Fruit fly (Drosophila melanogaster) whole organism, embryonic: Measurements from ENCODE around the gene Sbp2.

ENCODE experiments used
- Ada2b ChIP-seq: fragments of 200-800 bp; sonication (Bioruptor generic); IDR thresholded peaks from 2 replicates; pipeline ENCODE4 v1.3.6; 2022; ENCODE audit warnings: missing biosample characterization, missing genetic modification characterization
- Atf6 ChIP-seq: fragments of 200-800 bp; sonication (Bioruptor generic); IDR thresholded peaks from 2 replicates; pipeline ENCODE4 v1.3.6; 2022; ENCODE audit warnings: missing biosample characterization, missing genetic modification characterization
- CG11456 ChIP-seq: fragments of 200-800 bp; sonication (Bioruptor generic); IDR thresholded peaks from 3 replicates; pipeline ENCODE4 v1.3.6; 2022; ENCODE audit warnings: missing biosample characterization, missing genetic modification characterization
- CG11560 ChIP-seq: fragments of 200-800 bp; sonication (Bioruptor generic); IDR thresholded peaks from 3 replicates; pipeline ENCODE4 v1.3.6; 2022; ENCODE audit warnings: missing biosample characterization, missing genetic modification characterization
- CG13775 ChIP-seq: fragments of 200-800 bp; sonication (Bioruptor generic); optimal IDR thresholded peaks from 3 replicates; lab custom pipeline; 2017; ENCODE audit warnings: missing biosample characterization, mild to moderate bottlenecking, missing genetic modification characterization
- CG13894 ChIP-seq: fragments of 200-800 bp; sonication (Bioruptor generic); optimal IDR thresholded peaks from 3 replicates; lab custom pipeline; 2018; ENCODE audit warnings: missing biosample characterization, mild to moderate bottlenecking, missing genetic modification characterization, moderate library complexity
- CG14710 ChIP-seq: fragments of 200-800 bp; sonication (Bioruptor generic); optimal IDR thresholded peaks from 3 replicates; lab custom pipeline; 2019; ENCODE audit warnings: missing biosample characterization, mild to moderate bottlenecking, missing genetic modification characterization, moderate library complexity
- CG15479 ChIP-seq: fragments of 200-800 bp; sonication (Bioruptor generic); optimal IDR thresholded peaks from 3 replicates; lab custom pipeline; 2019; ENCODE audit warnings: missing biosample characterization, mild to moderate bottlenecking, missing genetic modification characterization, moderate library complexity
- CG1603 ChIP-seq: fragments of 200-800 bp; sonication (Bioruptor generic); optimal IDR thresholded peaks from 2 replicates; lab custom pipeline; 2019; ENCODE audit warnings: missing biosample characterization, mild to moderate bottlenecking, missing genetic modification characterization, moderate library complexity
- CG1792 ChIP-seq: fragments of 200-800 bp; sonication (Bioruptor generic); optimal IDR thresholded peaks from 2 replicates; lab custom pipeline; 2016; ENCODE audit warnings: missing biosample characterization, missing genetic modification characterization
- CG18619 ChIP-seq: fragments of 200-800 bp; sonication (Bioruptor generic); optimal IDR thresholded peaks from 3 replicates; lab custom pipeline; 2017; ENCODE audit warnings: missing biosample characterization, mild to moderate bottlenecking, missing genetic modification characterization
- CG32772 ChIP-seq: fragments of 200-800 bp; sonication (Bioruptor generic); IDR thresholded peaks from 2 replicates; pipeline ENCODE4 v1.3.6; 2022; ENCODE audit warnings: missing biosample characterization, missing genetic modification characterization
- CG3407 ChIP-seq: fragments of 200-800 bp; sonication (Bioruptor generic); optimal IDR thresholded peaks from 2 replicates; lab custom pipeline; 2018; ENCODE audit warnings: missing biosample characterization, mild to moderate bottlenecking, missing genetic modification characterization
- CG34376 ChIP-seq: fragments of 200-800 bp; sonication (Bioruptor generic); optimal IDR thresholded peaks from 2 replicates; lab custom pipeline; 2018; ENCODE audit warnings: missing biosample characterization, mild to moderate bottlenecking, missing genetic modification characterization
- CG4730 ChIP-seq: fragments of 200-800 bp; sonication (Bioruptor generic); IDR thresholded peaks from 2 replicates; pipeline ENCODE4 v1.3.6; 2022; ENCODE audit warnings: missing biosample characterization, missing genetic modification characterization
- CG6175 ChIP-seq: fragments of 200-800 bp; sonication (Bioruptor generic); IDR thresholded peaks from 3 replicates; pipeline ENCODE4 v1.3.6; 2022; ENCODE audit warnings: missing biosample characterization, missing genetic modification characterization
- CG6654 ChIP-seq: fragments of 200-800 bp; sonication (Bioruptor generic); optimal IDR thresholded peaks from 2 replicates; lab custom pipeline; 2017; ENCODE audit warnings: missing biosample characterization, mild to moderate bottlenecking, missing genetic modification characterization
- CG6813 ChIP-seq: fragments of 200-800 bp; sonication (Bioruptor generic); optimal IDR thresholded peaks from 2 replicates; lab custom pipeline; 2017; ENCODE audit warnings: missing biosample characterization, missing genetic modification characterization, mild to moderate bottlenecking, moderate library complexity, missing genetic modification reagents
- CG7839 ChIP-seq: fragments of 200-800 bp; sonication (Bioruptor generic); optimal IDR thresholded peaks from 3 replicates; lab custom pipeline; 2018; ENCODE audit warnings: missing biosample characterization, mild to moderate bottlenecking, missing genetic modification characterization, moderate library complexity
- CG9727 ChIP-seq: fragments of 200-800 bp; sonication (Bioruptor generic); optimal IDR thresholded peaks from 3 replicates; lab custom pipeline; 2017; ENCODE audit warnings: missing biosample characterization, mild to moderate bottlenecking, missing genetic modification characterization
- Deaf1 ChIP-seq: fragments of 200-800 bp; optimal IDR thresholded peaks from 3 replicates; lab custom pipeline; 2019; ENCODE audit warnings: missing biosample characterization, mild to moderate bottlenecking, missing genetic modification characterization, moderate library complexity
- Eip74EF ChIP-seq, 2 experiments: fragments of 200-800 bp in 1 of 2; fragments of >200 bp in 1 of 2; sonication (Bioruptor generic) in 1 of 2; optimal IDR thresholded peaks; 2 replicates each; lab custom pipeline; 2017 to 2019; ENCODE audit warnings: missing biosample characterization in 2 of 2, missing genetic modification characterization in 2 of 2, mild to moderate bottlenecking in 1 of 2, moderate library complexity in 1 of 2
- Gsc ChIP-seq: fragments of 200-800 bp; sonication (Bioruptor generic); IDR thresholded peaks from 2 replicates; pipeline ENCODE4 v1.3.6; 2022; ENCODE audit warnings: missing biosample characterization, missing genetic modification characterization
- Max ChIP-seq: fragments of 200-800 bp; sonication (Bioruptor generic); optimal IDR thresholded peaks from 2 replicates; lab custom pipeline; 2016; ENCODE audit warnings: missing biosample characterization, mild to moderate bottlenecking, missing genetic modification characterization
- Med ChIP-seq: fragments of 200-800 bp; sonication (Bioruptor generic); peaks from one replicate; lab custom pipeline; 2016; ENCODE audit warnings: missing biosample characterization, missing genetic modification characterization, mild to moderate bottlenecking, inconsistent platforms, moderate library complexity
- Nf-YA ChIP-seq: fragments of 200-800 bp; sonication (Bioruptor generic); IDR thresholded peaks from 2 replicates; pipeline ENCODE4 v1.3.6; 2022; ENCODE audit warnings: missing biosample characterization, missing genetic modification characterization
- Pdp1 ChIP-seq, 2 experiments: fragments of 200-800 bp; sonication (Bioruptor generic); optimal IDR thresholded peaks; 3 replicates each; lab custom pipeline; 2016; ENCODE audit warnings: missing biosample characterization in 2 of 2, missing genetic modification characterization in 2 of 2, mild to moderate bottlenecking in 1 of 2, moderate library complexity in 1 of 2
- Rfx ChIP-seq: fragments of 200-800 bp; sonication (Bioruptor generic); IDR thresholded peaks from 2 replicates; pipeline ENCODE4 v1.3.6; 2022; ENCODE audit warnings: missing biosample characterization, missing genetic modification characterization
- Vsx1 ChIP-seq: fragments of 200-800 bp; sonication (Bioruptor generic); optimal IDR thresholded peaks from 2 replicates; lab custom pipeline; 2017; ENCODE audit warnings: missing biosample characterization, mild to moderate bottlenecking, missing genetic modification characterization, missing genetic modification reagents
- br ChIP-seq: fragments of >200 bp; optimal IDR thresholded peaks from 2 replicates; lab custom pipeline; 2017
- cad ChIP-seq: fragments of >200 bp; optimal IDR thresholded peaks from 2 replicates; lab custom pipeline; 2017; ENCODE audit warnings: missing biosample characterization, missing genetic modification characterization
- dan ChIP-seq: fragments of 200-800 bp; sonication (Bioruptor generic); IDR thresholded peaks from 2 replicates; pipeline ENCODE4 v1.3.6; 2022; ENCODE audit warnings: missing biosample characterization, missing genetic modification characterization
- danr ChIP-seq: fragments of 200-800 bp; sonication (Bioruptor generic); IDR thresholded peaks from 2 replicates; pipeline ENCODE4 v1.3.6; 2022; ENCODE audit warnings: missing biosample characterization, missing genetic modification characterization
- dysf ChIP-seq: fragments of 200-800 bp; sonication (Bioruptor generic); IDR thresholded peaks from 3 replicates; pipeline ENCODE4 v1.3.6; 2022; ENCODE audit warnings: missing biosample characterization, missing genetic modification characterization
- exex ChIP-seq: fragments of 200-800 bp; sonication (Bioruptor generic); optimal IDR thresholded peaks from 4 replicates; lab custom pipeline; 2018; ENCODE audit warnings: missing biosample characterization, mild to moderate bottlenecking, missing genetic modification characterization, moderate library complexity
- grn ChIP-seq: fragments of 200-800 bp; sonication (Bioruptor generic); optimal IDR thresholded peaks from 3 replicates; lab custom pipeline; 2017; ENCODE audit warnings: missing biosample characterization, missing genetic modification characterization
- hbn ChIP-seq: fragments of 200-800 bp; sonication (Bioruptor generic); IDR thresholded peaks from 2 replicates; pipeline ENCODE4 v1.3.6; 2022; ENCODE audit warnings: missing biosample characterization, missing genetic modification characterization; ENCODE audit not compliant: partially characterized antibody
- hkb ChIP-seq, 2 experiments: fragments of 200-800 bp in 1 of 2; fragments of >200 bp in 1 of 2; sonication (Bioruptor generic) in 1 of 2; IDR thresholded peaks in 1 of 2; optimal IDR thresholded peaks in 1 of 2; 2 replicates each; pipeline versions ENCODE4 v1.3.6 to Lab custom; 2017 to 2022; ENCODE audit warnings: missing biosample characterization in 1 of 2, missing genetic modification characterization in 1 of 2
- kay ChIP-seq: fragments of 200-800 bp; sonication (Bioruptor generic); optimal IDR thresholded peaks from 2 replicates; lab custom pipeline; 2016; ENCODE audit warnings: missing biosample characterization, missing genetic modification characterization
- klu ChIP-seq: fragments of 200-800 bp; sonication (Bioruptor generic); IDR thresholded peaks from 2 replicates; pipeline ENCODE4 v1.3.6; 2022; ENCODE audit warnings: missing biosample characterization, missing genetic modification characterization
- lab ChIP-seq: fragments of 200-800 bp; sonication (Bioruptor generic); optimal IDR thresholded peaks from 3 replicates; lab custom pipeline; 2017; ENCODE audit warnings: missing biosample characterization, missing genetic modification characterization, mild to moderate bottlenecking, moderate library complexity, missing genetic modification reagents
- nau ChIP-seq: fragments of 200-800 bp; sonication (Bioruptor generic); optimal IDR thresholded peaks from 3 replicates; lab custom pipeline; 2017; ENCODE audit warnings: missing biosample characterization, mild to moderate bottlenecking, missing genetic modification characterization, missing genetic modification reagents
- nmo ChIP-seq: fragments of 200-800 bp; sonication (Bioruptor generic); optimal IDR thresholded peaks from 2 replicates; lab custom pipeline; 2018; ENCODE audit warnings: missing biosample characterization, mild to moderate bottlenecking, missing genetic modification characterization, moderate library complexity
- sd ChIP-seq: fragments of 200-800 bp; sonication (Bioruptor generic); optimal IDR thresholded peaks from 3 replicates; lab custom pipeline; 2018; ENCODE audit warnings: missing biosample characterization, mild to moderate bottlenecking, missing genetic modification characterization, moderate library complexity
- sug ChIP-seq: fragments of 200-800 bp; optimal IDR thresholded peaks from 2 replicates; lab custom pipeline; 2019; ENCODE audit warnings: missing biosample characterization, mild to moderate bottlenecking, missing genetic modification characterization, moderate library complexity
- tna ChIP-seq: fragments of 200-800 bp; sonication (Bioruptor generic); IDR thresholded peaks from 2 replicates; pipeline ENCODE4 v1.3.6; 2022; ENCODE audit warnings: missing biosample characterization, missing genetic modification characterization; ENCODE audit not compliant: partially characterized antibody
- vnd ChIP-seq: fragments of 200-800 bp; sonication (Bioruptor generic); IDR thresholded peaks from 3 replicates; pipeline ENCODE4 v1.3.6; 2022; ENCODE audit warnings: missing biosample characterization, missing genetic modification characterization; ENCODE audit not compliant: partially characterized antibody
- wdn ChIP-seq: fragments of 200-800 bp; sonication (Bioruptor generic); IDR thresholded peaks from 2 replicates; pipeline ENCODE4 v1.3.6; 2022; ENCODE audit warnings: missing biosample characterization, missing genetic modification characterization
- wek ChIP-seq: fragments of 200-800 bp; sonication (Bioruptor generic); optimal IDR thresholded peaks from 3 replicates; lab custom pipeline; 2018; ENCODE audit warnings: missing biosample characterization, mild to moderate bottlenecking, missing genetic modification characterization, moderate library complexity
- yki ChIP-seq: fragments of >200 bp; optimal IDR thresholded peaks from 3 replicates; lab custom pipeline; 2018
- z ChIP-seq: fragments of 200-800 bp; sonication (Bioruptor generic); IDR thresholded peaks from 3 replicates; pipeline ENCODE4 v1.3.6; 2022; ENCODE audit warnings: missing biosample characterization, missing genetic modification characterization

The Sbp2 gene

DNA sequence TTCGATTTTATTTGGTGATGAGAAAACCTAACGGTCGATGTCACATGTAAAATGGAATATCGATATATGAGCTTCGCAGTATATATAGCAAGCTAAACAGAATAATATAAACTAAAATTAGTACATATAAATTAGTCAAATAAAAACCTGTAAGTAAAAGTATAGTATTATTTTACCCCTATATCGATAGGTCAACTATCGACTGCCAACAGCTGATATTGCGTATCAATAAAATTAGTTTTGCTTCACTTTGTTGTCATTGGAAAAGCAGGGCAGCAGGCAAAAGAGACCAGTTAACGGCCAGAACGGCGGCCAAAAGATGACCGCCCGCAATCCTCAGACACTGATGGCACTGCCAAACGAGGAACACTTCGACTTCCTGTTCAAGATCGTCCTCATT is 7.0 kb upstream of the Sbp2 start, which contains the start of gene Rab19 (continued):
- TF ChIP-seq kay (GFP tag; lab: Kevin White, UChicago) (no peak), CG3407 (no peak), CG1792 (GFP tag; lab: Kevin White, UChicago) (no peak), Ada2b (GFP tag; lab: Robert Waterston, UW) (no peak), Eip74EF (GFP tag; optimal IDR thresholded peaks at IDR 0.05; lab: Kevin White, UChicago) (no peak), klu (GFP tag; lab: Robert Waterston, UW) (no peak), dysf (GFP tag; lab: Robert Waterston, UW) (no peak), nmo (GFP tag; lab: Kevin White, UChicago) (peak; percentile 19), CG13894 (tag; lab: Kevin White, UChicago) (no peak), yki (lab: Kevin White, UChicago) (no peak), vnd (GFP tag; lab: Robert Waterston, UW) (peak; percentile 85), CG6654 (GFP tag; lab: Kevin White, UChicago) (no peak), CG9727 (GFP tag; lab: Kevin White, UChicago) (no peak), CG6175 (GFP tag; lab: Robert Waterston, UW) (no peak), danr (GFP tag; lab: Robert Waterston, UW) (no peak), CG11456 (GFP tag; lab: Robert Waterston, UW) (no peak), sd (tag; lab: Kevin White, UChicago) (no peak), Rfx (GFP tag; lab: Robert Waterston, UW) (no peak), CG7839 (no peak), br (lab: Kevin White, UChicago) (no peak), CG32772 (no peak), tna (GFP tag; lab: Robert Waterston, UW) (peak; percentile 89), CG18619 (GFP tag; lab: Kevin White, UChicago) (no peak), Deaf1 (tag; lab: Kevin White, UChicago) (no peak), CG1603 (tag; lab: Kevin White, UChicago) (no peak), Gsc (GFP tag; lab: Robert Waterston, UW) (no peak), CG4730 (GFP tag; lab: Robert Waterston, UW) (no peak), cad (GFP tag; lab: Kevin White, UChicago) (no peak), Max (GFP tag; lab: Kevin White, UChicago) (no peak), z (GFP tag; lab: Robert Waterston, UW) (no peak), CG13775 (GFP tag; lab: Kevin White, UChicago) (no peak), Vsx1 (GFP tag; lab: Kevin White, UChicago) (peak; percentile 12)

DNA sequence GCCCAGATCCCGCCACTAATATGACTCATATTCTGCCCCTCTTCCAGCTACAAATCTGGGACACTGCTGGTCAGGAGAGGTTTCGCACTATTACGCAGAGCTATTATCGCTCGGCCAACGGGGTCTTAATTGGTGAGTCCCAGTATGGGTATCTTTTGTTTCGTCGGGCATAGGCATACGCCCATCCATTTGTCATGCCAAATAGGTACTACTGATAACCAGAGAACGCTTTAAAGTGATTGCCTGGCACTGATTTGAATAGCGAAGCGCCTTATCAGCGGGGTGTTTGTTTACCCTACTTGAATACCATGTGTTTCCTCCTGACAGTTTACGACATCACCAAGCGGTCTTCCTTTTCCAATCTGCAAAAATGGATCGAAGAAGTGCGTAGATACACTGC is 6.5 kb upstream of the Sbp2 start:
- TF ChIP-seq Pdp1 (GFP tag; optimal IDR thresholded peaks at IDR 0.05; lab: Kevin White, UChicago) (peak in 1 of 2 experiments; percentile 1), Atf6 (no peak), CG11560 (no peak), sug (tag; lab: Kevin White, UChicago) (peak; percentile 52), lab (peak; percentile 39), CG15479 (peak; percentile 63), CG6813 (GFP tag; lab: Kevin White, UChicago) (no peak), nau (GFP tag; lab: Kevin White, UChicago) (no peak), wdn (GFP tag; lab: Robert Waterston, UW) (no peak), grn (peak; percentile 7), exex (tag; lab: Kevin White, UChicago) (peak; percentile 65), CG34376 (GFP tag; lab: Kevin White, UChicago) (peak; percentile 5), hbn (GFP tag; lab: Robert Waterston, UW) (no peak), dan (no peak), Med (GFP tag; lab: Kevin White, UChicago) (peak; percentile 56), wek (GFP tag; lab: Kevin White, UChicago) (no peak), CG6654 (GFP tag; lab: Kevin White, UChicago) (no peak), CG14710 (tag; lab: Kevin White, UChicago) (no peak), hkb (optimal IDR thresholded peaks at IDR 0.05; lab: Kevin White, UChicago) (no peak), hkb (GFP tag; IDR thresholded peaks at IDR 0.05; lab: Robert Waterston, UW) (no peak), Nf-YA (GFP tag; lab: Robert Waterston, UW) (no peak)
